Fruit fly (Drosophila melanogaster): Measurements from ENCODE around the gene CG8086.
A peak's percentile ranks its signal among the peaks of the same experiment; 100 is the strongest.

The CG8086 gene

DNA sequence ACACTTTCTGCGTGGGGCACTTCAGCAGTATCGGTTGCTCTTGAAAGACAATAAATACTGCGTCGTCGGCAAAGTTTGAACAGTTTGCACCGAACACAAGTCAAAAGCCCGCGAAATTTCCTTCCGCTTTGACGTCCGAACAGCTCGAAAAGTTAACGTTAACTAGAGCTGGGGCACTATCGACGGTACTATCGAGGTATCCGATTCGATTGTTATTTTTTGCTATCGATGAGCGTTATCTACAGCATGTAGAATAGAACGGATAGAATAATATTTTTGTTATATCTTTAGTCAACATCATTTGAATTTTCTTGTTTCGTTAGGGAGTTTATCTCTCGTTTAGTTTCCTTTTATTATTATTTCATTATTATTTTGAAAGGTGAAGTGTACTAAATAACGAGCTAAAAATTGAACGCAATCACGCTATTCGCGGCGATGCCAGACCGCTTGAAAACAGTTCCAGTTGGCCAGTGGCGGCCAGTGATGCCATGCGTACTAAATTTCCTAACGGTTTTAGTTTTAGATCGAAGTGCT, 17.5 kb downstream of the CG8086 start, which contains the start of gene Pvr (continued):
- TF ChIP-seq CG12659 (GFP tag; optimal IDR thresholded peaks at IDR 0.05) (peak; percentile 55), pzg (GFP tag; optimal IDR thresholded peaks at IDR 0.05) (peak; percentile 70), Blimp-1 (GFP tag; optimal IDR thresholded peaks at IDR 0.05) (no peak), Adf1 (GFP tag; IDR thresholded peaks at IDR 0.05) (peak; percentile 21; the same call in 1 of the 2 replicates), zen2 (GFP tag; IDR thresholded peaks at IDR 0.05; ENCODE audit: partially characterized antibody) (peak; percentile 95), unc-4 (GFP tag; IDR thresholded peaks at IDR 0.05; ENCODE audit: partially characterized antibody) (peak; percentile 94), stwl (tag; optimal IDR thresholded peaks at IDR 0.05) (peak; percentile 94), CG8924 (tag; optimal IDR thresholded peaks at IDR 0.05) (peak; percentile 3), CG1024 (GFP tag; IDR thresholded peaks at IDR 0.05) (no peak), CG17385 (GFP tag; optimal IDR thresholded peaks at IDR 0.05) (peak; percentile 11), lola (GFP tag; optimal IDR thresholded peaks at IDR 0.05) (peak in 1 of 3 experiments; percentile 22), prd (optimal IDR thresholded peaks at IDR 0.05) (no peak), prd (GFP tag; IDR thresholded peaks at IDR 0.05) (no peak), tll (GFP tag; optimal IDR thresholded peaks at IDR 0.05) (peak in 1 of 2 experiments; percentile 14), CoRest (tag; optimal IDR thresholded peaks at IDR 0.05) (peak; percentile 29), BtbVII (GFP tag; optimal IDR thresholded peaks at IDR 0.05) (peak; percentile 18), CG9797 (GFP tag; optimal IDR thresholded peaks at IDR 0.05) (peak; percentile 40), sna (GFP tag; IDR thresholded peaks at IDR 0.05; ENCODE audit: partially characterized antibody) (peak; percentile 96), CG7963 (GFP tag; IDR thresholded peaks at IDR 0.05; ENCODE audit: partially characterized antibody) (peak; percentile 94), inv (GFP tag; IDR thresholded peaks at IDR 0.05; ENCODE audit: partially characterized antibody) (peak; percentile 94), Kr (GFP tag; optimal IDR thresholded peaks at IDR 0.05) (no peak), gce (GFP tag; IDR thresholded peaks at IDR 0.05) (no peak), CG42726 (GFP tag; IDR thresholded peaks at IDR 0.05; ENCODE audit: partially characterized antibody) (peak; percentile 90), Dp (GFP tag; optimal IDR thresholded peaks at IDR 0.05) (peak; percentile 66), nau (GFP tag; optimal IDR thresholded peaks at IDR 0.05) (no peak), bcd (GFP tag; optimal IDR thresholded peaks at IDR 0.05) (peak; percentile 1), ci (GFP tag; IDR thresholded peaks at IDR 0.05) (peak; percentile 17; the same call in 1 of the 3 replicates), CG2116 (GFP tag; optimal IDR thresholded peaks at IDR 0.05) (peak; percentile 69), sisA (GFP tag; IDR thresholded peaks at IDR 0.05) (no peak), CG34422 (GFP tag; IDR thresholded peaks at IDR 0.05) (peak; percentile 11; the same call in 1 of the 3 replicates), Xrp1 (GFP tag; IDR thresholded peaks at IDR 0.05) (no peak), HLHmδ (GFP tag; optimal IDR thresholded peaks at IDR 0.05) (peak; percentile 19), cg (GFP tag; optimal IDR thresholded peaks at IDR 0.05) (no peak), stc (GFP tag; IDR thresholded peaks at IDR 0.05) (peak; percentile 15; the same call in 1 of the 2 replicates), bsh (GFP tag; optimal IDR thresholded peaks at IDR 0.05) (no peak), Sin3A (optimal IDR thresholded peaks at IDR 0.05) (peak; percentile 82), sob (GFP tag; IDR thresholded peaks at IDR 0.05) (0 out of 2 replicates have a peak, but pooled peaks have one; percentile 14), grn (GFP tag; optimal IDR thresholded peaks at IDR 0.05) (peak; percentile 11), CG9437 (GFP tag; optimal IDR thresholded peaks at IDR 0.05) (peak; percentile 50), Abd-B (GFP tag; optimal IDR thresholded peaks at IDR 0.05) (peak; percentile 10), amos (GFP tag; IDR thresholded peaks at IDR 0.05; ENCODE audit: partially characterized antibody) (peak; percentile 94; the same call in 1 of the 2 replicates), CG12071 (GFP tag; optimal IDR thresholded peaks at IDR 0.05) (no peak), CG15514 (GFP tag; optimal IDR thresholded peaks at IDR 0.05) (peak; percentile 71), chinmo (GFP tag; IDR thresholded peaks at IDR 0.05; ENCODE audit: partially characterized antibody) (peak; percentile 94), Doc3 (GFP tag; IDR thresholded peaks at IDR 0.05; ENCODE audit: partially characterized antibody) (peak; percentile 97), CG32532 (GFP tag; IDR thresholded peaks at IDR 0.05) (peak; percentile 39), CG13287 (GFP tag; IDR thresholded peaks at IDR 0.05; ENCODE audit: partially characterized antibody) (peak; percentile 96), corto (GFP tag; optimal IDR thresholded peaks at IDR 0.05) (no peak)

Measured in whole organism, embryonic.